Fruit fly (Drosophila melanogaster) whole organism: ENCODE data around the gene CG4374.

Experiments used
- CG8478 ChIP-seq: fragments of >200 bp; optimal IDR thresholded peaks from 2 replicates; lab custom pipeline; 2018; ENCODE audit warnings: inconsistent platforms
- Dll ChIP-seq: fragments of >200 bp; optimal IDR thresholded peaks from 2 replicates; lab custom pipeline; 2017
- EcR ChIP-seq, 2 experiments: fragments of >200 bp; optimal IDR thresholded peaks; 2 replicates each; lab custom pipeline; 2017; ENCODE audit warnings: missing biosample characterization in 2 of 2, missing genetic modification characterization in 2 of 2, missing genetic modification reagents in 2 of 2
- pan ChIP-seq: fragments of >200 bp; optimal IDR thresholded peaks from 2 replicates; lab custom pipeline; 2017
- usp ChIP-seq: fragments of >200 bp; optimal IDR thresholded peaks from 2 replicates; lab custom pipeline; 2017; ENCODE audit warnings: missing biosample characterization, missing genetic modification characterization, mixed read lengths

DNA sequence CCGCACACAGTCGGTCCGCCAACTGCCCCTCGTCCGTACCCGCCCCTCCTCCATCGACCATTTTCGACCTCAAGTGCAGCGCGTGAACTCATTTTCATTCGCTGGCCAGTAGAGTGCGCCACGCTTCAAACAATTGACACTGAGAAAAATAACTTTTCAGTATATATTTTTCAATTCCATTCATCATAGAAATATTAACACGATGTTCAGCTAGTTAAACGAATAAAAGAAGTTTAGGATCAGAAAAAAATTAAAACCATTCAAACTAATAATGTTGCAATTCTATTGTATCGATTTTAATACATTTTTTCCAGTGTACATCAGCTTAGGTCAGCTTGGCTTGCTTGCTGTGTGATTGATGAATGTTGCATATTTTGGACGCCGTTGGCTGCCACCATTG is 85.2 kb downstream of the CG4374 start:
- no peak for TF ChIP-seq pan (lab: Kevin White, UChicago)
- no peak for TF ChIP-seq usp (GFP tag; lab: Kevin White, UChicago)
- no peak for TF ChIP-seq CG8478
- TF ChIP-seq EcR (GFP tag; optimal IDR thresholded peaks at IDR 0.05; lab: Kevin White, UChicago) = no peak
- TF ChIP-seq Dll (lab: Kevin White, UChicago) = no peak
